Worm (Caenorhabditis elegans) whole organism, young adult: ENCODE data around the gene C16D9.5.

Source experiments
- B0019.2 ChIP-seq: fragments of 200-800 bp; sonication (Bioruptor generic); conservative IDR thresholded peaks from 2 replicates; pipeline ENCODE4 v1.3.6; 2022; ENCODE audit warnings: missing genetic modification reagents, missing genetic modification characterization, missing compliant biosample characterization
- B0336.3 ChIP-seq: fragments of 200-800 bp; sonication (Bioruptor generic); IDR thresholded peaks from 2 replicates; pipeline ENCODE4 v1.3.6; 2022; ENCODE audit warnings: missing genetic modification characterization, missing compliant biosample characterization
- C06A6.2 ChIP-seq: fragments of 200-800 bp; sonication (Bioruptor generic); conservative IDR thresholded peaks from 2 replicates; pipeline ENCODE4 v1.3.6; 2022; ENCODE audit warnings: missing genetic modification characterization, missing compliant biosample characterization
- F37B4.10 ChIP-seq: fragments of 200-800 bp; sonication (Bioruptor generic); IDR thresholded peaks from 2 replicates; pipeline ENCODE4 v1.3.6; 2022; ENCODE audit warnings: missing genetic modification characterization, missing compliant biosample characterization
- F55B11.4 ChIP-seq: sonication (generic microtip); optimal IDR thresholded peaks from 2 replicates; lab custom pipeline; 2016; ENCODE audit warnings: missing compliant biosample characterization, missing genetic modification characterization, borderline replicate concordance; ENCODE audit not compliant: insufficient read depth
- K12H6.12 ChIP-seq: fragments of 200-800 bp; sonication (Bioruptor generic); optimal IDR thresholded peaks from 2 replicates; lab custom pipeline; 2018; ENCODE audit warnings: mild to moderate bottlenecking, missing genetic modification characterization, missing compliant biosample characterization
- T07F8.4 ChIP-seq: sonication (generic microtip); optimal IDR thresholded peaks from 2 replicates; lab custom pipeline; 2016; ENCODE audit warnings: mild to moderate bottlenecking, missing genetic modification characterization, moderate library complexity, missing compliant biosample characterization
- Y53G8AR.9 ChIP-seq: fragments of 200-800 bp; sonication (Bioruptor generic); conservative IDR thresholded peaks from 2 replicates; pipeline ENCODE4 v1.3.6; 2022; ENCODE audit warnings: missing genetic modification reagents, missing genetic modification characterization, missing compliant biosample characterization
- Y67H2A.10 ChIP-seq: fragments of 200-800 bp; sonication (Bioruptor generic); conservative IDR thresholded peaks from 2 replicates; pipeline ENCODE4 v1.3.6; 2022; ENCODE audit warnings: missing genetic modification reagents, missing genetic modification characterization, missing compliant biosample characterization
- akir-1 ChIP-seq: fragments of 200-800 bp; sonication (Bioruptor generic); optimal IDR thresholded peaks from 2 replicates; lab custom pipeline; 2018; ENCODE audit warnings: mild to moderate bottlenecking, missing genetic modification characterization, moderate library complexity, missing compliant biosample characterization
- ama-1 ChIP-seq, 3 experiments: fragments of 150-350 bp in 1 of 3; sonication (generic microtip) in 2 of 3; optimal IDR thresholded peaks; 2 replicates each; lab custom pipeline; 2014 to 2018; ENCODE audit warnings: missing biosample characterization in 2 of 3, missing genetic modification characterization in 2 of 3, missing genetic modification reagents in 2 of 3
- atf-7 ChIP-seq: sonication (generic microtip); optimal IDR thresholded peaks from 2 replicates; lab custom pipeline; 2017; ENCODE audit warnings: mild to moderate bottlenecking, missing genetic modification characterization, missing compliant biosample characterization
- attf-6 ChIP-seq: fragments of 200-800 bp; sonication (Bioruptor generic); IDR thresholded peaks from 2 replicates; pipeline ENCODE4 v1.3.6; 2022; ENCODE audit warnings: missing genetic modification reagents, missing genetic modification characterization, missing compliant biosample characterization
- cebp-1 ChIP-seq, 2 experiments: fragments of 200-800 bp in 1 of 2; sonication (Bioruptor generic) in 1 of 2; sonication (generic microtip) in 1 of 2; IDR thresholded peaks in 1 of 2; optimal IDR thresholded peaks in 1 of 2; 2 replicates each; pipeline versions ENCODE4 v1.3.6 to Lab custom; 2017 to 2022; ENCODE audit warnings: missing compliant biosample characterization in 2 of 2, missing genetic modification characterization in 2 of 2, mild to moderate bottlenecking in 1 of 2, missing genetic modification reagents in 1 of 2, moderate library complexity in 1 of 2
- ceh-27 ChIP-seq: fragments of 200-800 bp; sonication (Bioruptor generic); optimal IDR thresholded peaks from 2 replicates; lab custom pipeline; 2018; ENCODE audit warnings: mild to moderate bottlenecking, missing genetic modification characterization, moderate library complexity, missing compliant biosample characterization
- ceh-79 ChIP-seq: sonication (generic microtip); optimal IDR thresholded peaks from 2 replicates; lab custom pipeline; 2017; ENCODE audit warnings: mild to moderate bottlenecking, missing genetic modification characterization, missing compliant biosample characterization
- ekl-4 ChIP-seq: fragments of 200-800 bp; sonication (Bioruptor generic); IDR thresholded peaks from 2 replicates; pipeline ENCODE4 v1.3.6; 2022; ENCODE audit warnings: missing genetic modification reagents, missing genetic modification characterization, missing compliant biosample characterization
- fkh-3 ChIP-seq: sonication (generic microtip); optimal IDR thresholded peaks from 2 replicates; lab custom pipeline; 2016; ENCODE audit warnings: mild to moderate bottlenecking, missing genetic modification characterization, missing compliant biosample characterization
- hlh-12 ChIP-seq: sonication (generic microtip); optimal IDR thresholded peaks from 2 replicates; lab custom pipeline; 2016; ENCODE audit warnings: missing genetic modification characterization, missing compliant biosample characterization
- hlh-26 ChIP-seq: fragments of 200-800 bp; sonication (Bioruptor generic); conservative IDR thresholded peaks from 2 replicates; pipeline ENCODE4 v1.3.6; 2022; ENCODE audit warnings: missing genetic modification reagents, missing genetic modification characterization, missing compliant biosample characterization
- hsf-1 ChIP-seq: fragments of 200-800 bp; sonication (Bioruptor generic); IDR thresholded peaks from 2 replicates; pipeline ENCODE4 v1.3.6; 2022; ENCODE audit warnings: missing genetic modification reagents, missing genetic modification characterization, missing compliant biosample characterization
- let-607 ChIP-seq, 2 experiments: fragments of 200-800 bp in 1 of 2; sonication (Bioruptor generic) in 1 of 2; sonication (generic microtip) in 1 of 2; optimal IDR thresholded peaks; 2 replicates each; lab custom pipeline; 2016 to 2018; ENCODE audit warnings: mild to moderate bottlenecking in 2 of 2, missing compliant biosample characterization in 2 of 2, missing genetic modification characterization in 2 of 2, moderate library complexity in 2 of 2, missing genotype in 1 of 2
- lin-35 ChIP-seq, 3 experiments: fragments of 150-350 bp in 2 of 3; sonication (generic microtip) in 1 of 3; optimal IDR thresholded peaks; 2 replicates each; lab custom pipeline; 2014 to 2018; ENCODE audit warnings: missing biosample characterization in 3 of 3, missing genetic modification characterization in 3 of 3, missing genetic modification reagents in 3 of 3
- lir-1 ChIP-seq: fragments of 200-800 bp; sonication (Bioruptor generic); conservative IDR thresholded peaks from 2 replicates; pipeline ENCODE4 v1.3.6; 2022; ENCODE audit warnings: missing genetic modification reagents, missing genetic modification characterization, missing compliant biosample characterization
- madf-6 ChIP-seq: fragments of 200-800 bp; sonication (Bioruptor generic); IDR thresholded peaks from 2 replicates; pipeline ENCODE4 v1.3.6; 2022; ENCODE audit warnings: missing genetic modification reagents, missing genetic modification characterization, missing compliant biosample characterization
- mxl-1 ChIP-seq: sonication (generic microtip); optimal IDR thresholded peaks from 2 replicates; lab custom pipeline; 2016; ENCODE audit warnings: missing genetic modification characterization, missing compliant biosample characterization
- nhr-80 ChIP-seq: sonication (generic microtip); optimal IDR thresholded peaks from 2 replicates; lab custom pipeline; 2016; ENCODE audit warnings: missing genetic modification characterization, missing compliant biosample characterization
- pbrm-1 ChIP-seq: fragments of 200-800 bp; sonication (Bioruptor generic); IDR thresholded peaks from 2 replicates; pipeline ENCODE4 v1.3.6; 2022; ENCODE audit warnings: missing genetic modification reagents, missing genetic modification characterization, missing compliant biosample characterization
- repo-1 ChIP-seq: sonication (generic microtip); optimal IDR thresholded peaks from 2 replicates; lab custom pipeline; 2017; ENCODE audit warnings: mild to moderate bottlenecking, missing genetic modification characterization, missing compliant biosample characterization
- sea-2 ChIP-seq: fragments of 200-800 bp; sonication (Bioruptor generic); IDR thresholded peaks from 2 replicates; pipeline ENCODE4 v1.3.6; 2022; ENCODE audit warnings: missing genetic modification characterization, missing compliant biosample characterization
- snpc-4 ChIP-seq, 5 experiments: fragments of 150-350 bp in 1 of 5; sonication (generic microtip) in 4 of 5; optimal IDR thresholded peaks; 2 replicates each; lab custom pipeline; 2014 to 2018; ENCODE audit warnings: missing genetic modification characterization in 5 of 5, missing biosample characterization in 3 of 5, antibody characterized with exemption in 2 of 5, mild to moderate bottlenecking in 2 of 5, missing compliant biosample characterization in 2 of 5, missing genotype in 2 of 5, moderate library complexity in 2 of 5, missing genetic modification reagents in 1 of 5
- tbp1 ChIP-seq: fragments of 200-800 bp; sonication (Bioruptor generic); optimal IDR thresholded peaks from 2 replicates; lab custom pipeline; 2018; ENCODE audit warnings: mild to moderate bottlenecking, missing genetic modification characterization, missing compliant biosample characterization
- ztf-26 ChIP-seq: sonication (generic microtip); optimal IDR thresholded peaks from 2 replicates; lab custom pipeline; 2017; ENCODE audit warnings: missing genetic modification characterization, missing compliant biosample characterization
- ztf-28 ChIP-seq: fragments of 200-800 bp; sonication (Bioruptor generic); IDR thresholded peaks from 2 replicates; pipeline ENCODE4 v1.3.6; 2022; ENCODE audit warnings: missing genetic modification reagents, missing genetic modification characterization, missing compliant biosample characterization
- ztf-3 ChIP-seq: fragments of 200-800 bp; sonication (Bioruptor generic); optimal IDR thresholded peaks from 2 replicates; lab custom pipeline; 2018; ENCODE audit warnings: mild to moderate bottlenecking, missing genetic modification characterization, missing compliant biosample characterization

C16D9.5 gene

ce11 chrV:8245457-8245856 lies at the start of gene C16D9.5:
Gene C16D9.5 (minus strand): TSS chrV:8245557.
- TF ChIP-seq F37B4.10: no peak

ce11 chrV:8291764-8292163 lies 46.4 kb upstream of the C16D9.5 start, which contains the start of gene srg-33:
Gene srg-33 (plus strand): TSS chrV:8292064.
- no peak for TF ChIP-seq ztf-26 (tag; lab: Kevin White, UChicago)
- TF ChIP-seq Y53G8AR.9 (GFP tag; lab: Robert Waterston, UW): no peak
- no peak for TF ChIP-seq nhr-80
- TF ChIP-seq cebp-1 (GFP tag; IDR thresholded peaks at IDR 0.05; lab: Robert Waterston, UW): no peak
- no peak for TF ChIP-seq cebp-1 (tag; optimal IDR thresholded peaks at IDR 0.05; lab: Kevin White, UChicago)
- TF ChIP-seq ztf-3 (GFP tag; lab: Kevin White, UChicago): no peak
- TF ChIP-seq pbrm-1: no peak
- no peak for TF ChIP-seq ztf-28 (GFP tag; lab: Robert Waterston, UW)
- no peak for TF ChIP-seq ceh-79 (tag; lab: Kevin White, UChicago)
- no peak for TF ChIP-seq ceh-27
- TF ChIP-seq akir-1 (GFP tag; lab: Kevin White, UChicago): no peak
- TF ChIP-seq F37B4.10: no peak
- TF ChIP-seq hsf-1 (GFP tag; lab: Robert Waterston, UW): no peak

DNA sequence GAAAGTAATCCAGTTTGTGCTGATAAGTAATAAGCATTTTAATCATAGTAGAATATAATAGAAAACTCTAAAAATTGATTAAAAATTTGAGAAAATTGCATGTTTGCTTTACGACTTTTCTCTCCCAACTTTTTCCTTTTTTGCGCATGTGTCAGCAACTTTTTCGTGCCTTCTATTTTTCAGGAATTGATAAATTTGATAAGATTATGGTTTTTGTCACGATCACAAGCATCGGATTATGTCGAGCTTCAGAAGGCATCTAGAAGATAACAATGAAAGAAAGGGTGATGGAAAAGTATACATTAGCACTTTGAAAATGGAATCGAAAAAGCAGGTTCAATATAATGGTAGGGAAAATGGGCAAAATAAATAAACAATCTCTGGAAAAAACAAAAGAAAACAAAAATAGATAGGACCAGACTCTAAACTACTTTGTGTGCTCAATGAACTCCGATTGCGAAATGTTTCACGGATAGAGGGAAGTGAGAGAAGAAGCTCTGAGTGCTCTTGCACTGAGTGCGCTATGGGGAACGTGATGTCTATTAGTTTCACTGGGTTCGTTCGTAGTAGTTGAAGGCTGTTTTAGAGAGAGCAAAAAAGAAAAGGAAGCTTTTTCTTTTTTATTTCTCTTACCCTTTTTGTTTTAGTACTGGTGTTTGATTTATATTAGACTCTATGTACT lies 42.9 kb upstream of the C16D9.5 start:
- TF ChIP-seq hlh-12 (tag; lab: Kevin White, UChicago): no peak
- TF ChIP-seq cebp-1 (GFP tag; IDR thresholded peaks at IDR 0.05; lab: Robert Waterston, UW): peak; percentile 81; the same call in 1 of the 2 replicates
- TF ChIP-seq cebp-1 (tag; optimal IDR thresholded peaks at IDR 0.05; lab: Kevin White, UChicago): peak; percentile 94
- no peak for TF ChIP-seq ekl-4 (GFP tag; lab: Robert Waterston, UW)
- no peak for TF ChIP-seq Y67H2A.10 (GFP tag; lab: Robert Waterston, UW)
- no peak for TF ChIP-seq snpc-4 (GFP tag; optimal IDR thresholded peaks at IDR 0.05; lab: Kevin White, UChicago)
- TF ChIP-seq snpc-4 (tag; optimal IDR thresholded peaks at IDR 0.05; lab: Kevin White, UChicago): peak in 1 of 4 experiments; percentile 7
- TF ChIP-seq nhr-80: peak; percentile 36
- TF ChIP-seq F55B11.4 (tag; lab: Kevin White, UChicago): no peak
- TF ChIP-seq atf-7 (tag; lab: Kevin White, UChicago): no peak

DNA sequence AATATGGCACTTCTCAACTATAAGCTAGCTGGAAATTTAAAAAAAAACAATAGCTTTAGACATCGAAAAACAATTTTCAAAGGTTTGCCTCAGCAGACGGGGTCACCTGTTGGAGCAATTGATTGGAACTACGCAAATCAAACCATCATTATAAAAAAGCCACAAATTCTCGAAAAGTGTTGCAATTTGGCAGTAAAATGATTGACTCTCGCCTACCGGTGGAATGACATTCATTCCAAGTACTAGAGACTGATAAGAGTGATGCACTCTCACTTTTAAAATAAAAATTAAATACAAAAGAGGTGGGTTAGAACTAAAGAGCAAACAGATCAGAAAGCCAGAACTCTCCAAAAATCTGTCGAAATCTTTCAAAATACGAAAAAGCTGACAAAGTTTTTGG lies 40.1 kb upstream of the C16D9.5 start:
- no peak for TF ChIP-seq let-607 (tag; optimal IDR thresholded peaks at IDR 0.05; lab: Kevin White, UChicago)
- peak; percentile 66 for TF ChIP-seq nhr-80
- TF ChIP-seq ama-1 (optimal IDR thresholded peaks at IDR 0.05; lab: Kevin White, UChicago): no peak
- TF ChIP-seq ama-1 (GFP tag; optimal IDR thresholded peaks at IDR 0.05; lab: Kevin White, UChicago): no peak
- TF ChIP-seq lin-35 (GFP tag; optimal IDR thresholded peaks at IDR 0.05; lab: Kevin White, UChicago): no peak

DNA sequence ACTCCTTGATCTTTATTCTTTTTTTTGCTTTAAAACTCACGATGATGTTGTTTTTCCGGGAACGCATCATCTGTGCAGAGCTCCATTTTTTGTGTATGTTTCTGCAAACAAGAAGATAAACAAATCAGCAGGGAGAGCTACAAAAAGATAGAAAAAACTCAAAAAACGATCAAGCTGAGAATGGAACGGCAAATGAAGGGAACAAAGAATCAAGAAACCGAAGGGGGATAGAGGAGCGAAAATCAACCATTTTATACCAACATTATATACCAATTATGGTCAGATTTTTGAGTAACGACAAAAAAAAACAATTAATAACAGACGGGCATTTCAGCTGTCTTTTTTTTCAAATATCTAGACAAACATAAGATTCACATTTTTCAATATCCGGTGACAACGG lies 39.4 kb upstream of the C16D9.5 start, which contains the start of gene slc-17.5:
slc-17.5 (minus strand) TSS at position 101 of the 400 bp plus-strand sequence.
- no peak for TF ChIP-seq fkh-3 (tag; lab: Kevin White, UChicago)

DNA sequence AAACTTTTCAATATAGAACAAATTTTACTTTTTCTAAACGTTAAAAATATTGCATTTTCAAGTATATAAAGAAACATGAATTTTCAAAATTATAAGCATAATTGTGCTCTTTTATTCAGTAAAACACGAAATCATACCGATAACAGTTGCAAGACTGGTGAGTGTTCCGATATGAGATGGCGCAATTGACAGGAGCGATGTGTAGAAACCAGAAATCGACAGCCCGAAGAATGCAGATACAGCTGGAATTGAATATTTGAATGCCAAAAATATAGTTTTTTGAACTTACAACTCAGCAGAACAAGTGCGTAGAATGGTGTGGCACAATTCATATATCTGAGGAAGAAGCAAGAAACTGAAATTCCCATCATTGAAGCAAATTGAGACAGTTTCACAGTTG lies 37.6 kb upstream of the C16D9.5 start:
- TF ChIP-seq let-607 (tag; optimal IDR thresholded peaks at IDR 0.05; lab: Kevin White, UChicago): peak in 1 of 2 experiments; percentile 52
- TF ChIP-seq sea-2 (GFP tag; lab: Robert Waterston, UW): no peak
- no peak for TF ChIP-seq C06A6.2 (GFP tag; lab: Robert Waterston, UW)
- no peak for TF ChIP-seq T07F8.4
- TF ChIP-seq B0019.2 (GFP tag; lab: Robert Waterston, UW): no peak
- TF ChIP-seq K12H6.12: no peak
- TF ChIP-seq lir-1 (GFP tag; lab: Robert Waterston, UW): no peak
- no peak for TF ChIP-seq mxl-1 (tag; lab: Kevin White, UChicago)
- TF ChIP-seq madf-6: no peak
- TF ChIP-seq B0336.3 (GFP tag; lab: Robert Waterston, UW): no peak
- no peak for TF ChIP-seq hlh-26 (GFP tag; lab: Robert Waterston, UW)
- TF ChIP-seq akir-1 (GFP tag; lab: Kevin White, UChicago): no peak
- no peak for TF ChIP-seq repo-1 (tag; lab: Kevin White, UChicago)
- TF ChIP-seq ekl-4 (GFP tag; lab: Robert Waterston, UW): no peak
- no peak for TF ChIP-seq tbp1 (GFP tag; lab: Kevin White, UChicago)
- no peak for TF ChIP-seq attf-6 (GFP tag; lab: Robert Waterston, UW)
- TF ChIP-seq nhr-80: peak; percentile 35
